Worm (Caenorhabditis elegans): ENCODE measurements around the gene B0244.17.

- TF ChIP-seq ceh-8 (GFP tag; optimal IDR thresholded peaks at IDR 0.05) (no peak), nhr-76 (tag; optimal IDR thresholded peaks at IDR 0.05) (no peak)
Observed at ce11 chrIII:5743084-5743483, 10.1 kb downstream of the B0244.17 start, which contains the start of gene B0244.15.
